Worm (Caenorhabditis elegans): ENCODE data around the gene T24F1.4.

The T24F1.4 gene

DNA sequence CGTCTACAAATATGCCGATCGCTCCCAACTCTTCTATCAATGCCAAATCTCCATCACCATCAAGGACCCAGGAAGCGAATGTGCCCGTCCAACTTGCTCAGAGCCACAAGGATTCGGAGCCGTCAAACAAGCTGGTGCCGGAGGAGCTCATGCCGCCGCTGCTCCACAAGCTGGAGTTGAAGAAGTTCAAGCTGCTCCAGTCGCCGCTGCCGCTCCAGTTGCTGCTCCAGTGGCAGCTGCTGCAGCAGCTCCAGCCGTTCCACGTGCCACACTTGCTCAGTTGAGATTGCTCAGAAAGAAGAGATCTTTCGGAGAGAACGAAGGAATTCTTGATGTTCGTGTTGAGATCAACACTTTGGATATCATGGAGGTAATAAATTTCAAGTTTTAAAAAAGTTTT is 43.2 kb downstream of the T24F1.4 start:
- no peak for TF ChIP-seq hmbx-1 (tag; optimal IDR thresholded peaks at IDR 0.05)
- TF ChIP-seq aly-1 (tag; optimal IDR thresholded peaks at IDR 0.05): no peak
- TF ChIP-seq flt-1 (GFP tag; IDR thresholded peaks at IDR 0.05): no peak
- TF ChIP-seq tbx-37 (GFP tag; conservative IDR thresholded peaks at IDR 0.05): no peak
- no peak for TF ChIP-seq tbx-11 (GFP tag; IDR thresholded peaks at IDR 0.05)
- no peak for TF ChIP-seq scrt-1 (GFP tag; IDR thresholded peaks at IDR 0.05)
- TF ChIP-seq sea-1 (GFP tag; conservative IDR thresholded peaks at IDR 0.05): no peak
- TF ChIP-seq hmg-4 (GFP tag; optimal IDR thresholded peaks at IDR 0.05): no peak
- no peak for TF ChIP-seq pes-1 (GFP tag; IDR thresholded peaks at IDR 0.05)
- no peak for TF ChIP-seq ceh-36 (tag; optimal IDR thresholded peaks at IDR 0.05)
- no peak for TF ChIP-seq F13C5.2 (tag; optimal IDR thresholded peaks at IDR 0.05)
- no peak for TF ChIP-seq B0310.2 (tag; optimal IDR thresholded peaks at IDR 0.05)
- no peak for TF ChIP-seq tra-4 (tag; optimal IDR thresholded peaks at IDR 0.05)
- no peak for TF ChIP-seq hnd-1 (tag; optimal IDR thresholded peaks at IDR 0.05)
- TF ChIP-seq ets-7 (tag; optimal IDR thresholded peaks at IDR 0.05): no peak
- TF ChIP-seq ama-1 (optimal IDR thresholded peaks at IDR 0.05): no peak

- no peak for TF ChIP-seq ceh-36 (tag; optimal IDR thresholded peaks at IDR 0.05)
- no peak for TF ChIP-seq pes-1 (GFP tag; IDR thresholded peaks at IDR 0.05)
- TF ChIP-seq tbx-37 (GFP tag; conservative IDR thresholded peaks at IDR 0.05): no peak
- TF ChIP-seq hmbx-1 (tag; optimal IDR thresholded peaks at IDR 0.05): no peak
- no peak for TF ChIP-seq hmg-4 (GFP tag; optimal IDR thresholded peaks at IDR 0.05)
- TF ChIP-seq aly-1 (tag; optimal IDR thresholded peaks at IDR 0.05): no peak
- no peak for TF ChIP-seq tra-4 (tag; optimal IDR thresholded peaks at IDR 0.05)
- no peak for TF ChIP-seq ama-1 (optimal IDR thresholded peaks at IDR 0.05)
These were observed 45.2 kb downstream of the T24F1.4 start, which contains the start of gene cut-1 for ce11 chrII:11268822-11269221. TSS of gene cut-1 (plus strand) at chrII:11269122.
